Worm (Caenorhabditis elegans) whole organism, L4 larva: ENCODE results near the gene dmsr-7.

Experiments used
- D1046.2 ChIP-seq: fragments of 200-800 bp; sonication (Bioruptor generic); IDR thresholded peaks from 2 replicates; pipeline ENCODE4 v1.3.6; 2022; ENCODE audit warnings: missing genetic modification characterization, missing compliant biosample characterization
- F26F4.8 ChIP-seq: fragments of 200-800 bp; sonication (Bioruptor generic); conservative IDR thresholded peaks from 2 replicates; pipeline ENCODE4 v1.3.6; 2022; ENCODE audit warnings: missing genetic modification characterization, missing compliant biosample characterization
- F44E2.7 ChIP-seq: fragments of 200-800 bp; sonication (Bioruptor generic); IDR thresholded peaks from 2 replicates; pipeline ENCODE4 v2.1.2; 2022; ENCODE audit warnings: missing genetic modification characterization, missing compliant biosample characterization
- R02D3.7 ChIP-seq: fragments of 150-350 bp; sonication (generic microtip); optimal IDR thresholded peaks from 3 replicates; lab custom pipeline; 2014; ENCODE audit warnings: missing biosample characterization, missing genetic modification characterization
- Y48G9A.11 ChIP-seq: fragments of 200-800 bp; sonication (Bioruptor generic); IDR thresholded peaks from 2 replicates; pipeline ENCODE4 v1.3.6; 2022; ENCODE audit warnings: missing genetic modification reagents, missing genetic modification characterization, missing compliant biosample characterization
- arid-1 ChIP-seq: fragments of 200-800 bp; sonication (Bioruptor generic); conservative IDR thresholded peaks from 2 replicates; pipeline ENCODE4 v1.3.6; 2022; ENCODE audit warnings: missing genetic modification reagents, missing genetic modification characterization, missing compliant biosample characterization
- attf-4 ChIP-seq: sonication (generic microtip); optimal IDR thresholded peaks from 3 replicates; lab custom pipeline; 2017; ENCODE audit warnings: missing biosample characterization, missing genetic modification characterization
- ceh-28 ChIP-seq: fragments of 150-350 bp; optimal IDR thresholded peaks from 2 replicates; lab custom pipeline; 2014; ENCODE audit warnings: missing biosample characterization, missing genetic modification reagents, missing genetic modification characterization
- ceh-44 ChIP-seq: fragments of 200-800 bp; sonication (Bioruptor generic); IDR thresholded peaks from 2 replicates; pipeline ENCODE4 v1.3.6; 2022; ENCODE audit warnings: missing genetic modification reagents, missing genetic modification characterization, missing compliant biosample characterization
- ceh-82 ChIP-seq: sonication (generic microtip); optimal IDR thresholded peaks from 2 replicates; lab custom pipeline; 2017; ENCODE audit warnings: missing biosample characterization, missing genetic modification characterization
- ces-1 ChIP-seq: fragments of 150-350 bp; sonication (generic microtip); optimal IDR thresholded peaks from 4 replicates; lab custom pipeline; 2014; ENCODE audit warnings: missing biosample characterization, missing genetic modification reagents, missing genetic modification characterization
- daf-16 ChIP-seq, 3 experiments: sonication (generic microtip); optimal IDR thresholded peaks; 2 replicates each; lab custom pipeline; 2016 to 2017; ENCODE audit warnings: missing genetic modification characterization in 3 of 3, missing genetic modification reagents in 3 of 3, mild to moderate bottlenecking in 2 of 3, missing compliant biosample characterization in 2 of 3, missing biosample characterization in 1 of 3, moderate library complexity in 1 of 3
- dmd-6 ChIP-seq: fragments of 200-800 bp; sonication (Bioruptor generic); IDR thresholded peaks from 2 replicates; pipeline ENCODE4 v1.3.6; 2022; ENCODE audit warnings: missing genetic modification reagents, missing genetic modification characterization, missing compliant biosample characterization
- dpl-1 ChIP-seq: fragments of 150-350 bp; optimal IDR thresholded peaks from 2 replicates; lab custom pipeline; 2014; ENCODE audit warnings: missing biosample characterization, missing genetic modification reagents, missing genetic modification characterization
- duxl-1 ChIP-seq: sonication (generic microtip); optimal IDR thresholded peaks from 2 replicates; lab custom pipeline; 2016; ENCODE audit warnings: mild to moderate bottlenecking, missing genetic modification characterization, moderate library complexity, missing compliant biosample characterization; ENCODE audit not compliant: poor library complexity
- dve-1 ChIP-seq: sonication (generic microtip); optimal IDR thresholded peaks from 2 replicates; lab custom pipeline; 2017; ENCODE audit warnings: antibody characterized with exemption, mild to moderate bottlenecking, missing genetic modification characterization, missing compliant biosample characterization; ENCODE audit not compliant: insufficient read depth
- jun-1 ChIP-seq: fragments of 150-350 bp; optimal IDR thresholded peaks from 2 replicates; lab custom pipeline; 2014; ENCODE audit warnings: missing biosample characterization, missing genetic modification reagents, missing genetic modification characterization
- lin-1 ChIP-seq: fragments of 200-800 bp; sonication (Bioruptor generic); IDR thresholded peaks from 2 replicates; pipeline ENCODE4 v1.3.6; 2022; ENCODE audit warnings: missing genetic modification reagents, missing genetic modification characterization, missing compliant biosample characterization
- lin-13 ChIP-seq: fragments of 150-350 bp; optimal IDR thresholded peaks from 2 replicates; lab custom pipeline; 2014; ENCODE audit warnings: missing biosample characterization, missing genetic modification reagents, missing genetic modification characterization
- lin-29 ChIP-seq: fragments of 200-800 bp; sonication (Bioruptor generic); IDR thresholded peaks from 2 replicates; pipeline ENCODE4 v1.3.6; 2022; ENCODE audit warnings: missing genetic modification reagents, missing genetic modification characterization, missing compliant biosample characterization
- lin-38 ChIP-seq: fragments of 200-800 bp; sonication (Bioruptor generic); IDR thresholded peaks from 2 replicates; pipeline ENCODE4 v1.3.6; 2022; ENCODE audit warnings: missing genetic modification reagents, missing genetic modification characterization, missing compliant biosample characterization
- madf-9 ChIP-seq: fragments of 200-800 bp; sonication (Bioruptor generic); conservative IDR thresholded peaks from 2 replicates; pipeline ENCODE4 v1.3.6; 2022; ENCODE audit warnings: missing genetic modification reagents, missing genetic modification characterization, missing compliant biosample characterization
- mdl-1 ChIP-seq, 2 experiments: fragments of 150-350 bp in 1 of 2; sonication (generic microtip) in 1 of 2; optimal IDR thresholded peaks; 2 replicates each; lab custom pipeline; 2014 to 2017; ENCODE audit warnings: missing biosample characterization in 2 of 2, missing genetic modification characterization in 2 of 2
- mep-1 ChIP-seq: fragments of 150-350 bp; sonication (generic microtip); optimal IDR thresholded peaks from 3 replicates; lab custom pipeline; 2014; ENCODE audit warnings: missing biosample characterization, missing genetic modification characterization
- mes-2 ChIP-seq: sonication (generic microtip); optimal IDR thresholded peaks from 2 replicates; lab custom pipeline; 2016; ENCODE audit warnings: missing genotype, mild to moderate bottlenecking, missing genetic modification characterization, missing compliant biosample characterization; ENCODE audit not compliant: poor library complexity, severe bottlenecking
- mxl-2 ChIP-seq: fragments of 200-800 bp; sonication (Bioruptor generic); conservative IDR thresholded peaks from 2 replicates; pipeline ENCODE4 v1.3.6; 2022; ENCODE audit warnings: missing genetic modification reagents, missing genetic modification characterization, missing compliant biosample characterization
- nhr-11 ChIP-seq: fragments of 150-350 bp; optimal IDR thresholded peaks from 2 replicates; lab custom pipeline; 2014; ENCODE audit warnings: missing biosample characterization, missing genetic modification characterization
- nhr-28 ChIP-seq: fragments of 150-350 bp; optimal IDR thresholded peaks from 2 replicates; lab custom pipeline; 2014; ENCODE audit warnings: missing biosample characterization, missing genetic modification characterization
- nhr-41 ChIP-seq: fragments of 200-800 bp; sonication (Bioruptor generic); IDR thresholded peaks from 2 replicates; pipeline ENCODE4 v1.3.6; 2022; ENCODE audit warnings: missing genetic modification reagents, missing genetic modification characterization, missing compliant biosample characterization
- nhr-42 ChIP-seq: fragments of 200-800 bp; sonication (Bioruptor generic); IDR thresholded peaks from 2 replicates; pipeline ENCODE4 v1.3.6; 2022; ENCODE audit warnings: missing genetic modification characterization, missing compliant biosample characterization
- nhr-48 ChIP-seq: sonication (generic microtip); optimal IDR thresholded peaks from 2 replicates; lab custom pipeline; 2016; ENCODE audit warnings: mild to moderate bottlenecking, missing genetic modification characterization, missing compliant biosample characterization
- nhr-76 ChIP-seq: fragments of 150-350 bp; optimal IDR thresholded peaks from 2 replicates; lab custom pipeline; 2014; ENCODE audit warnings: missing biosample characterization, missing genetic modification characterization
- nhr-77 ChIP-seq: fragments of 150-350 bp; optimal IDR thresholded peaks from 2 replicates; lab custom pipeline; 2014; ENCODE audit warnings: missing biosample characterization, missing genetic modification characterization
- pqm-1 ChIP-seq: sonication (generic microtip); optimal IDR thresholded peaks from 2 replicates; lab custom pipeline; 2017; ENCODE audit warnings: missing biosample characterization, missing genetic modification characterization
- rbr-2 ChIP-seq: sonication (generic microtip); optimal IDR thresholded peaks from 2 replicates; lab custom pipeline; 2016; ENCODE audit warnings: missing genotype, missing genetic modification characterization, missing compliant biosample characterization
- skn-1 ChIP-seq: fragments of 150-350 bp; optimal IDR thresholded peaks from 2 replicates; lab custom pipeline; 2014; ENCODE audit warnings: missing biosample characterization, missing genetic modification characterization
- snpc-1.2 ChIP-seq: fragments of 200-800 bp; sonication (Bioruptor generic); IDR thresholded peaks from 2 replicates; pipeline ENCODE4 v1.3.6; 2022; ENCODE audit warnings: missing genetic modification reagents, missing genetic modification characterization, missing compliant biosample characterization
- unc-39 ChIP-seq: sonication (generic microtip); optimal IDR thresholded peaks from 2 replicates; lab custom pipeline; 2017; ENCODE audit warnings: missing biosample characterization, missing genetic modification characterization
- unc-62 ChIP-seq, 3 experiments: fragments of 150-350 bp in 1 of 3; sonication (generic microtip); optimal IDR thresholded peaks in 2 of 3; peaks in 1 of 3; 1 replicate in 1 of 3; 2 replicates in 2 of 3; lab custom pipeline; 2014 to 2017; ENCODE audit warnings: missing biosample characterization in 3 of 3, missing genetic modification characterization in 3 of 3, missing genetic modification reagents in 3 of 3, missing genotype in 1 of 3
- zag-1 ChIP-seq: fragments of 150-350 bp; optimal IDR thresholded peaks from 2 replicates; lab custom pipeline; 2014; ENCODE audit warnings: missing biosample characterization, missing genetic modification characterization
- zfp-3 ChIP-seq: fragments of 200-800 bp; sonication (Bioruptor generic); conservative IDR thresholded peaks from 2 replicates; pipeline ENCODE4 v1.3.6; 2022; ENCODE audit warnings: missing genetic modification reagents, missing genetic modification characterization, missing compliant biosample characterization
- zip-11 ChIP-seq: fragments of 200-800 bp; sonication (Bioruptor generic); IDR thresholded peaks from 2 replicates; pipeline ENCODE4 v1.3.6; 2022; ENCODE audit warnings: missing genetic modification characterization, missing compliant biosample characterization
- zip-2 ChIP-seq: fragments of 150-350 bp; optimal IDR thresholded peaks from 2 replicates; lab custom pipeline; 2014; ENCODE audit warnings: missing biosample characterization, missing genetic modification characterization
- ztf-11 ChIP-seq: fragments of 150-350 bp; optimal IDR thresholded peaks from 2 replicates; lab custom pipeline; 2014; ENCODE audit warnings: missing biosample characterization, missing genetic modification characterization

The dmsr-7 gene

ce11 chrV:5426337-5426736, 21.2 kb downstream of the dmsr-7 start:
- TF ChIP-seq unc-62 (GFP tag; optimal IDR thresholded peaks at IDR 0.05 in 1 of 2; lab: Kevin White, UChicago) (peak in 1 of 2 experiments; percentile 32), unc-62 (tag; optimal IDR thresholded peaks at IDR 0.05; lab: Kevin White, UChicago) (no peak), ceh-28 (tag; lab: Kevin White, UChicago) (no peak), Y48G9A.11 (GFP tag; lab: Robert Waterston, UW) (no peak)
- TF ChIP-seq, all 104 proteins: peak for 1

DNA sequence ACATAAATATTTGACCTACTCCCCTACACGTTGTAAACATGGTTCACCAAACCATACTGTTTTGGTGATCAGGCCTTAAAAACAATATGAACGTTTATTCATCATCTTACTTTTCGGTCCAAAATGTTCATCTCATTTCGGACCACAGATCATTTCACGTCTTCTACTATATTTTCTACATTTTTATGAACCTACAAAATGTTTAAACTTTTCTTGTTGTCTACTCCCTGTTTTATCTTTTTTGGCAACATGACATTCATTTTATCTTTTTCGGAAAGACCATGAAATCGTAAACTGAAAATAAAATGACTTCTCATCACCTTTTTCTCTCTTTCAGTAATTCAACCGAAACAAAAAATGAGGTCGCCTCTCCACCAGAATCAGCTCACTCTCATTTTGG, 22.7 kb downstream of the dmsr-7 start, which contains the start of gene rhr-1:
rhr-1 (plus strand) TSS at position 301 of the 400 bp plus-strand sequence.
- TF ChIP-seq ceh-82 (tag; lab: Kevin White, UChicago), result no peak
- no peak for TF ChIP-seq jun-1 (tag; lab: Kevin White, UChicago)
- TF ChIP-seq nhr-28 (tag; lab: Kevin White, UChicago), result peak; percentile 19
- no peak for TF ChIP-seq madf-9
- no peak for TF ChIP-seq dpl-1 (GFP tag; lab: Kevin White, UChicago)
- no peak for TF ChIP-seq daf-16 (GFP tag; optimal IDR thresholded peaks at IDR 0.05; lab: Kevin White, UChicago)
- peak; percentile 50 for TF ChIP-seq daf-16 (tag; optimal IDR thresholded peaks at IDR 0.05; lab: Kevin White, UChicago)
- no peak for TF ChIP-seq zfp-3
- TF ChIP-seq lin-29 (GFP tag; lab: Robert Waterston, UW), result no peak
- no peak for TF ChIP-seq lin-38 (GFP tag; lab: Robert Waterston, UW)
- TF ChIP-seq dmd-6 (GFP tag; lab: Robert Waterston, UW), result peak; percentile 18; the same call in 1 of the 2 replicates
- no peak for TF ChIP-seq zip-11 (GFP tag; lab: Robert Waterston, UW)
- no peak for TF ChIP-seq mxl-2 (GFP tag; lab: Robert Waterston, UW)
- TF ChIP-seq pqm-1 (tag; lab: Kevin White, UChicago), result no peak
- TF ChIP-seq nhr-48 (tag; lab: Kevin White, UChicago), result no peak
- no peak for TF ChIP-seq F26F4.8 (GFP tag; lab: Robert Waterston, UW)
- no peak for TF ChIP-seq R02D3.7 (tag; lab: Kevin White, UChicago)
- no peak for TF ChIP-seq rbr-2 (tag; lab: Kevin White, UChicago)
- TF ChIP-seq unc-39 (tag; lab: Kevin White, UChicago), result no peak
- TF ChIP-seq nhr-41, result no peak
- TF ChIP-seq snpc-1.2 (GFP tag; lab: Robert Waterston, UW), result no peak

DNA sequence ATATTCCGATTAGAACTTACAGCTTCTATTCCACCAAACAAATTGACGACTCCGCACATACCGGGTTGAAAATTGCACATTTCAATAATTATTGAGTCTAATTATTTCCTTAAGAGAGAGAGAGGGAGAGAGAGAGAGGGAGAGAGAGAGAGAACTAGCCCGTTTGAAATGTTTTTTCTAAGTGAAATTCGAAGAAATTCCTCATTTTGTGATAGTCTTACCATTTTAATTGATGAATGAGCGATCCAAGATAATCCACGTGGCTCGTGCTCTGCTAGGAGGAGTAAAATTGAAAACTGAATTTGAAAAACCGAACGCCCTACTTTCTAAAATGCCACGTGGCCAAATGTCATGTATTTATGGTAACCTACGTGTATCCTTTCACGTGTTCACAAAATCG, 27.3 kb downstream of the dmsr-7 start, which contains the start of gene F08F3.8:
F08F3.8 (minus strand) TSS at position 101 of the 400 bp plus-strand sequence.
- no peak for TF ChIP-seq skn-1
- TF ChIP-seq nhr-77 (tag; lab: Kevin White, UChicago), result no peak
- no peak for TF ChIP-seq mes-2
- TF ChIP-seq nhr-42 (GFP tag; lab: Robert Waterston, UW), result no peak
- no peak for TF ChIP-seq nhr-76 (tag; lab: Kevin White, UChicago)
- TF ChIP-seq F44E2.7 (GFP tag; lab: Robert Waterston, UW), result no peak
- no peak for TF ChIP-seq madf-9
- TF ChIP-seq D1046.2 (GFP tag; lab: Robert Waterston, UW), result no peak
- no peak for TF ChIP-seq mep-1 (tag; lab: Kevin White, UChicago)

ce11 chrV:5433020-5433419, 27.9 kb downstream of the dmsr-7 start, which contains the start of gene acl-6:
Gene acl-6, plus strand, starts transcription at chrV:5433386.
- TF ChIP-seq zag-1 (tag; lab: Kevin White, UChicago) (no peak), nhr-11 (tag; lab: Kevin White, UChicago) (peak; percentile 3), ztf-11 (tag; lab: Kevin White, UChicago) (no peak), lin-38 (GFP tag; lab: Robert Waterston, UW) (peak; percentile 97), dve-1 (peak; percentile 89), dpl-1 (GFP tag; lab: Kevin White, UChicago) (peak; percentile 90), daf-16 (GFP tag; optimal IDR thresholded peaks at IDR 0.05; lab: Kevin White, UChicago) (peak in 1 of 2 experiments; percentile 22), daf-16 (tag; optimal IDR thresholded peaks at IDR 0.05; lab: Kevin White, UChicago) (peak; percentile 85), rbr-2 (tag; lab: Kevin White, UChicago) (peak; percentile 10), unc-62 (GFP tag; optimal IDR thresholded peaks at IDR 0.05 in 1 of 2; lab: Kevin White, UChicago) (no peak), unc-62 (tag; optimal IDR thresholded peaks at IDR 0.05; lab: Kevin White, UChicago) (no peak), mdl-1 (tag; optimal IDR thresholded peaks at IDR 0.05; lab: Kevin White, UChicago) (peak in 1 of 2 experiments; percentile 76), duxl-1 (tag; lab: Kevin White, UChicago) (no peak), lin-13 (GFP tag; lab: Kevin White, UChicago) (peak; percentile 59), ces-1 (GFP tag; lab: Kevin White, UChicago) (no peak), arid-1 (GFP tag; lab: Robert Waterston, UW) (no peak), dmd-6 (GFP tag; lab: Robert Waterston, UW) (peak; percentile 90), zip-2 (tag; lab: Kevin White, UChicago) (no peak), ceh-44 (GFP tag; lab: Robert Waterston, UW) (no peak), attf-4 (tag; lab: Kevin White, UChicago) (no peak), lin-1 (0 out of 2 replicates have a peak, but pooled peaks have one; percentile 34), nhr-28 (tag; lab: Kevin White, UChicago) (peak; percentile 97)
